Worm (Caenorhabditis elegans): ENCODE results near the gene irld-34.

DNA sequence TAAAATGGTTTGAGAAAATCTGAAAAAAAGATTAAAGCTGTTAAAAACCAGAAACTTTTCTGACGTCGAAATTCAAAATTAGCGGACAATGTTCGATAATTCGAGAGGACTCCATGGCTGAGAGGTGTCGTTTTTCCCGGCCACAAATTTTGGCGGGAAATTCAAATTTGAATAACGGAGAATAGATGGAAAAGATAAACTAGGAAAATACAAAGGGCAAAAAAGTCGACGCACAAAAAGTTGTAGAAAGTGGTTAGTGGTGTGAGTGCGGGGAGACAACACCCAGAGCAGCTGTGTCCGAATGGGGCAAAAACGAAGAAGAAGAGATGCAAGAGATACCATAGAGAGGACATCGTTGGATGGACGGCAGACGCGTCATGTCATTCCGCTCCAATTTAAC, 36.2 kb downstream of the irld-34 start, which contains the start of gene cls-3:
- TF ChIP-seq ceh-83 (GFP tag; optimal IDR thresholded peaks at IDR 0.05): peak; percentile 8
- no peak for TF ChIP-seq unc-120 (tag; optimal IDR thresholded peaks at IDR 0.05; ENCODE audit: poor library complexity, severe bottlenecking)
